Fruit fly (Drosophila melanogaster) whole organism, embryonic: ENCODE data around the gene SerRS-m.

Experiments
- ATbp ChIP-seq: fragments of 200-800 bp; sonication (Bioruptor generic); optimal IDR thresholded peaks from 2 replicates; lab custom pipeline; 2017; ENCODE audit warnings: missing biosample characterization, mild to moderate bottlenecking, missing genetic modification characterization, missing genetic modification reagents
- Bdp1 ChIP-seq: fragments of 200-800 bp; sonication (Bioruptor generic); optimal IDR thresholded peaks from 3 replicates; lab custom pipeline; 2016; ENCODE audit warnings: missing biosample characterization, missing genetic modification characterization
- Blimp-1 ChIP-seq: fragments of 200-800 bp; sonication (Bioruptor generic); optimal IDR thresholded peaks from 3 replicates; lab custom pipeline; 2018; ENCODE audit warnings: missing biosample characterization, missing genetic modification characterization, mild to moderate bottlenecking, moderate library complexity, missing genetic modification reagents
- CG12071 ChIP-seq: fragments of 200-800 bp; sonication (Bioruptor generic); optimal IDR thresholded peaks from 3 replicates; lab custom pipeline; 2018; ENCODE audit warnings: missing biosample characterization, mild to moderate bottlenecking, missing genetic modification characterization
- CG13296 ChIP-seq: fragments of 200-800 bp; sonication (Bioruptor generic); optimal IDR thresholded peaks from 3 replicates; lab custom pipeline; 2018; ENCODE audit warnings: missing biosample characterization, mild to moderate bottlenecking, missing genetic modification characterization
- CG13775 ChIP-seq: fragments of 200-800 bp; sonication (Bioruptor generic); optimal IDR thresholded peaks from 3 replicates; lab custom pipeline; 2017; ENCODE audit warnings: missing biosample characterization, mild to moderate bottlenecking, missing genetic modification characterization
- CG15011 ChIP-seq: fragments of 200-800 bp; sonication (Bioruptor generic); optimal IDR thresholded peaks from 3 replicates; lab custom pipeline; 2018; ENCODE audit warnings: missing biosample characterization, mild to moderate bottlenecking, missing genetic modification characterization
- CG15514 ChIP-seq: fragments of 200-800 bp; sonication (Bioruptor generic); optimal IDR thresholded peaks from 3 replicates; lab custom pipeline; 2017; ENCODE audit warnings: missing biosample characterization, missing genetic modification characterization, mild to moderate bottlenecking, moderate library complexity, missing genetic modification reagents
- CG16813 ChIP-seq: fragments of 200-800 bp; sonication (Bioruptor generic); IDR thresholded peaks from 3 replicates; pipeline ENCODE4 v1.3.6; 2022; ENCODE audit warnings: missing biosample characterization, missing genetic modification characterization; ENCODE audit not compliant: partially characterized antibody
- CG18262 ChIP-seq: fragments of 200-800 bp; optimal IDR thresholded peaks from 3 replicates; lab custom pipeline; 2019; ENCODE audit warnings: missing biosample characterization, mild to moderate bottlenecking, missing genetic modification characterization, moderate library complexity
- CG18476 ChIP-seq: fragments of 200-800 bp; sonication (Bioruptor generic); optimal IDR thresholded peaks from 2 replicates; lab custom pipeline; 2016; ENCODE audit warnings: missing biosample characterization, mild to moderate bottlenecking, missing genetic modification characterization
- CG18599 ChIP-seq: fragments of 200-800 bp; sonication (Bioruptor generic); optimal IDR thresholded peaks from 3 replicates; lab custom pipeline; 2017; ENCODE audit warnings: missing biosample characterization, missing genetic modification characterization, mild to moderate bottlenecking, moderate library complexity, missing genetic modification reagents
- CG2199 ChIP-seq: fragments of 200-800 bp; sonication (Bioruptor generic); IDR thresholded peaks from 3 replicates; pipeline ENCODE4 v1.3.6; 2022; ENCODE audit warnings: missing biosample characterization, missing genetic modification characterization
- CG2678 ChIP-seq: fragments of 200-800 bp; sonication (Bioruptor generic); optimal IDR thresholded peaks from 3 replicates; lab custom pipeline; 2019; ENCODE audit warnings: missing biosample characterization, mild to moderate bottlenecking, missing genetic modification characterization, moderate library complexity
- CG3281 ChIP-seq: fragments of 200-800 bp; sonication (Bioruptor generic); optimal IDR thresholded peaks from 3 replicates; lab custom pipeline; 2017; ENCODE audit warnings: missing biosample characterization, mild to moderate bottlenecking, missing genetic modification characterization
- CG34224 ChIP-seq: fragments of 200-800 bp; sonication (Bioruptor generic); IDR thresholded peaks from 3 replicates; pipeline ENCODE4 v1.3.6; 2022; ENCODE audit warnings: missing biosample characterization, missing genetic modification characterization; ENCODE audit not compliant: partially characterized antibody
- CG4707 ChIP-seq: fragments of 200-800 bp; sonication (Bioruptor generic); optimal IDR thresholded peaks from 2 replicates; lab custom pipeline; 2018; ENCODE audit warnings: missing biosample characterization, mild to moderate bottlenecking, missing genetic modification characterization, moderate library complexity
- CG4820 ChIP-seq: fragments of 200-800 bp; sonication (Bioruptor generic); optimal IDR thresholded peaks from 3 replicates; lab custom pipeline; 2016; ENCODE audit warnings: missing biosample characterization, missing genetic modification characterization
- CG5953 ChIP-seq: fragments of 200-800 bp; sonication (Bioruptor generic); IDR thresholded peaks from 2 replicates; pipeline ENCODE4 v1.3.6; 2022; ENCODE audit warnings: missing biosample characterization, missing genetic modification characterization
- CG6689 ChIP-seq: fragments of 200-800 bp; sonication (Bioruptor generic); IDR thresholded peaks from 2 replicates; pipeline ENCODE4 v1.3.6; 2022; ENCODE audit warnings: missing biosample characterization, missing genetic modification characterization
- CG6813 ChIP-seq: fragments of 200-800 bp; sonication (Bioruptor generic); optimal IDR thresholded peaks from 2 replicates; lab custom pipeline; 2017; ENCODE audit warnings: missing biosample characterization, missing genetic modification characterization, mild to moderate bottlenecking, moderate library complexity, missing genetic modification reagents
- CG9727 ChIP-seq: fragments of 200-800 bp; sonication (Bioruptor generic); optimal IDR thresholded peaks from 3 replicates; lab custom pipeline; 2017; ENCODE audit warnings: missing biosample characterization, mild to moderate bottlenecking, missing genetic modification characterization
- CG9817 ChIP-seq: fragments of 200-800 bp; sonication (Bioruptor generic); optimal IDR thresholded peaks from 2 replicates; lab custom pipeline; 2018; ENCODE audit warnings: missing biosample characterization, mild to moderate bottlenecking, missing genetic modification characterization, moderate library complexity
- CHES-1-like ChIP-seq: fragments of 200-800 bp; sonication (Bioruptor generic); optimal IDR thresholded peaks from 2 replicates; lab custom pipeline; 2016; ENCODE audit warnings: missing biosample characterization, missing genetic modification characterization
- Dbx ChIP-seq: fragments of 200-800 bp; sonication (Bioruptor generic); IDR thresholded peaks from 3 replicates; pipeline ENCODE4 v1.3.6; 2022; ENCODE audit warnings: missing biosample characterization, missing genetic modification characterization
- Dref ChIP-seq: fragments of 200-800 bp; sonication (Bioruptor generic); IDR thresholded peaks from 2 replicates; pipeline ENCODE4 v1.3.6; 2022; ENCODE audit warnings: missing biosample characterization, missing genetic modification characterization
- Fer1 ChIP-seq: fragments of 200-800 bp; sonication (Bioruptor generic); optimal IDR thresholded peaks from 2 replicates; lab custom pipeline; 2017; ENCODE audit warnings: missing biosample characterization, mild to moderate bottlenecking, missing genetic modification characterization
- Hmr ChIP-seq: fragments of 200-800 bp; sonication (Bioruptor generic); optimal IDR thresholded peaks from 3 replicates; lab custom pipeline; 2017; ENCODE audit warnings: mild to moderate bottlenecking, missing biosample characterization, missing genetic modification reagents, missing genetic modification characterization
- Med ChIP-seq: fragments of 200-800 bp; sonication (Bioruptor generic); peaks from one replicate; lab custom pipeline; 2016; ENCODE audit warnings: missing biosample characterization, missing genetic modification characterization, mild to moderate bottlenecking, inconsistent platforms, moderate library complexity
- Meics ChIP-seq: fragments of 200-800 bp; sonication (Bioruptor generic); optimal IDR thresholded peaks from 2 replicates; lab custom pipeline; 2017; ENCODE audit warnings: missing biosample characterization, mild to moderate bottlenecking, missing genetic modification characterization
- Oaz ChIP-seq: fragments of 200-800 bp; sonication (Bioruptor generic); IDR thresholded peaks from 2 replicates; pipeline ENCODE4 v1.3.6; 2022; ENCODE audit warnings: missing biosample characterization, missing genetic modification characterization
- Ravus ChIP-seq: fragments of 200-800 bp; sonication (Bioruptor generic); IDR thresholded peaks from 2 replicates; pipeline ENCODE4 v1.3.6; 2022; ENCODE audit warnings: missing biosample characterization, missing genetic modification characterization
- Side ChIP-seq: fragments of 200-800 bp; sonication (Bioruptor generic); optimal IDR thresholded peaks from 2 replicates; lab custom pipeline; 2016; ENCODE audit warnings: missing biosample characterization, missing genetic modification characterization
- amos ChIP-seq: fragments of 200-800 bp; sonication (Bioruptor generic); IDR thresholded peaks from 2 replicates; pipeline ENCODE4 v1.3.6; 2022; ENCODE audit warnings: missing biosample characterization, missing genetic modification characterization; ENCODE audit not compliant: partially characterized antibody
- az2 ChIP-seq: fragments of 200-800 bp; sonication (Bioruptor generic); optimal IDR thresholded peaks from 3 replicates; lab custom pipeline; 2016; ENCODE audit warnings: missing biosample characterization, missing genetic modification characterization
- chm ChIP-seq: fragments of 200-800 bp; sonication (Bioruptor generic); IDR thresholded peaks from 2 replicates; pipeline ENCODE4 v1.3.6; 2022; ENCODE audit warnings: missing biosample characterization, missing genetic modification characterization
- cwo ChIP-seq: fragments of 200-800 bp; sonication (Bioruptor generic); optimal IDR thresholded peaks from 3 replicates; lab custom pipeline; 2017; ENCODE audit warnings: missing biosample characterization, missing genetic modification characterization, mild to moderate bottlenecking, moderate library complexity, missing genetic modification reagents
- da ChIP-seq: fragments of 200-800 bp; sonication (Bioruptor generic); optimal IDR thresholded peaks from 2 replicates; lab custom pipeline; 2016; ENCODE audit warnings: missing biosample characterization, missing genetic modification characterization
- eve ChIP-seq, 2 experiments: fragments of >200 bp; optimal IDR thresholded peaks; 2 replicates each; lab custom pipeline; 2017; ENCODE audit warnings: missing biosample characterization in 2 of 2, missing genetic modification characterization in 2 of 2
- ftz-f1 ChIP-seq: fragments of 200-800 bp; sonication (Bioruptor generic); optimal IDR thresholded peaks from 2 replicates; lab custom pipeline; 2016; ENCODE audit warnings: missing biosample characterization, missing genetic modification characterization
- h ChIP-seq: fragments of >200 bp; optimal IDR thresholded peaks from 2 replicates; lab custom pipeline; 2017
- inv ChIP-seq: fragments of 200-800 bp; sonication (Bioruptor generic); IDR thresholded peaks from 2 replicates; pipeline ENCODE4 v1.3.6; 2022; ENCODE audit warnings: missing biosample characterization, missing genetic modification characterization; ENCODE audit not compliant: partially characterized antibody
- lab ChIP-seq: fragments of 200-800 bp; sonication (Bioruptor generic); optimal IDR thresholded peaks from 3 replicates; lab custom pipeline; 2017; ENCODE audit warnings: missing biosample characterization, missing genetic modification characterization, mild to moderate bottlenecking, moderate library complexity, missing genetic modification reagents
- lov ChIP-seq, 2 experiments: fragments of 200-800 bp in 1 of 2; fragments of >200 bp in 1 of 2; sonication (Bioruptor generic) in 1 of 2; IDR thresholded peaks in 1 of 2; optimal IDR thresholded peaks in 1 of 2; 2 replicates in 1 of 2; 3 replicates in 1 of 2; pipeline versions ENCODE4 v1.3.6 to Lab custom; 2017 to 2022; ENCODE audit warnings: missing biosample characterization in 1 of 2, missing genetic modification characterization in 1 of 2
- sens ChIP-seq: fragments of 200-800 bp; sonication (Bioruptor generic); peaks from one replicate; lab custom pipeline; 2016; ENCODE audit warnings: missing biosample characterization, missing genetic modification characterization
- tna ChIP-seq: fragments of 200-800 bp; sonication (Bioruptor generic); IDR thresholded peaks from 2 replicates; pipeline ENCODE4 v1.3.6; 2022; ENCODE audit warnings: missing biosample characterization, missing genetic modification characterization; ENCODE audit not compliant: partially characterized antibody

SerRS-m gene

dm6 chr3R:15354019-15354418, 13.6 kb downstream of the SerRS-m start:
- TF ChIP-seq Fer1 (GFP tag; lab: Kevin White, UChicago) (peak; percentile 34), CG15011 (GFP tag; lab: Kevin White, UChicago) (peak; percentile 0), CG15514 (GFP tag; lab: Kevin White, UChicago) (peak; percentile 4), Meics (GFP tag; lab: Kevin White, UChicago) (peak; percentile 5), chm (0 out of 2 replicates have a peak, but pooled peaks have one; percentile 21), Blimp-1 (GFP tag; lab: Kevin White, UChicago) (peak; percentile 14), CG6813 (peak; percentile 44), da (GFP tag; lab: Kevin White, UChicago) (no peak), CG12071 (GFP tag; lab: Kevin White, UChicago) (peak; percentile 27), Hmr (GFP tag; lab: Kevin White, UChicago) (peak; percentile 25), CG16813 (no peak), lab (GFP tag; lab: Kevin White, UChicago) (peak; percentile 48), CG5953 (no peak), CG13296 (GFP tag; lab: Kevin White, UChicago) (peak; percentile 38), CG3281 (peak; percentile 24), CG13775 (GFP tag; lab: Kevin White, UChicago) (no peak), sens (GFP tag; lab: Kevin White, UChicago) (peak; percentile 61), cwo (GFP tag; lab: Kevin White, UChicago) (no peak), CG34224 (GFP tag; lab: Robert Waterston, UW) (no peak), inv (GFP tag; lab: Robert Waterston, UW) (no peak), ATbp (GFP tag; lab: Kevin White, UChicago) (peak; percentile 44), CG18599 (peak; percentile 20), CG2199 (GFP tag; lab: Robert Waterston, UW) (0 out of 3 replicates have a peak, but pooled peaks have one; percentile 35), Med (GFP tag; lab: Kevin White, UChicago) (peak; percentile 67), CHES-1-like (GFP tag; lab: Kevin White, UChicago) (no peak), CG2678 (tag; lab: Kevin White, UChicago) (peak; percentile 24), Ravus (GFP tag; lab: Robert Waterston, UW) (no peak), Dbx (GFP tag; lab: Robert Waterston, UW) (no peak), CG9727 (peak; percentile 3)

- TF ChIP-seq lov (optimal IDR thresholded peaks at IDR 0.05; lab: Kevin White, UChicago) (no peak), lov (GFP tag; IDR thresholded peaks at IDR 0.05; lab: Robert Waterston, UW) (0 out of 3 replicates have a peak, but pooled peaks have one; percentile 22), amos (GFP tag; lab: Robert Waterston, UW) (0 out of 2 replicates have a peak, but pooled peaks have one; percentile 5), Dref (GFP tag; lab: Robert Waterston, UW) (no peak), CG18262 (no peak)
Measured at dm6 chr3R:15356152-15356551, 15.7 kb downstream of the SerRS-m start.

- TF ChIP-seq CG9727 (peak; percentile 82), CG4707 (GFP tag; lab: Kevin White, UChicago) (no peak), h (lab: Kevin White, UChicago) (no peak), ftz-f1 (no peak), CG9817 (tag; lab: Kevin White, UChicago) (peak; percentile 90), CG6689 (GFP tag; lab: Robert Waterston, UW) (peak; percentile 94), CG3281 (peak; percentile 88), eve (GFP tag; optimal IDR thresholded peaks at IDR 0.05; lab: Kevin White, UChicago) (no peak), CG18476 (peak; percentile 64), az2 (peak; percentile 82), tna (no peak), CG4820 (peak; percentile 76), Bdp1 (GFP tag; lab: Kevin White, UChicago) (peak; percentile 26), Oaz (GFP tag; lab: Robert Waterston, UW) (peak; percentile 48; the same call in 1 of the 2 replicates), cwo (GFP tag; lab: Kevin White, UChicago) (peak; percentile 79), Side (GFP tag; lab: Kevin White, UChicago) (no peak)
Measured at dm6 chr3R:15356645-15357431, 16.4 kb downstream of the SerRS-m start, which contains the start of the genes Atg4b and Hibch. Gene Atg4b, minus strand, starts transcription at chr3R:15356924. Gene Hibch, plus strand, starts transcription at chr3R:15357229.
